Worm (Caenorhabditis elegans): Measurements from ENCODE around the gene vha-11.

The vha-11 gene

DNA sequence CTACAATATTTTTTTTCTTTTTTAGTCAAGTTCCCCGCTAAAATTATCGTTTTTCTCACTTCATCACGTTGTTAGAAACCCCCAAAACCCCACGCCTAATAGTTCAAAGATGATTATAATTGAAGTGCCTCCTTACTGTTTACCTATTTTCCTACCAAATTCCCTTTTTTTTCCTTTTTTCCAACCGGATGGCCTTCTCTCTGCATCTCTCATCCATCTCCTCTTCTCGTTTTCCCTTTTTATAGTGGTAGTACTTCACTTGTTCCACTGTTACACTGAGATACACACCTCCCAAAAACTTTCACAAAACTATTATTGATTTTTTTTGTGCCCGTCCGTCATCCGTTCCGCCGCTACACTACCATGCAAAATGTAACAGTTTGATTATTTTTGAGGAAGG lies 8.6 kb upstream of the vha-11 start, which contains the start of gene nsy-4:
Gene nsy-4 (plus strand): TSS at position 274 of the 400 bp plus-strand sequence.
- TF ChIP-seq mab-5 (tag; optimal IDR thresholded peaks at IDR 0.05) (no peak), lin-32 (GFP tag; optimal IDR thresholded peaks at IDR 0.05) (no peak), elt-3 (tag; optimal IDR thresholded peaks at IDR 0.05) (no peak), ceh-39 (tag; optimal IDR thresholded peaks at IDR 0.05) (no peak), unc-120 (tag; optimal IDR thresholded peaks at IDR 0.05; ENCODE audit: poor library complexity, severe bottlenecking) (no peak), zip-8 (tag; optimal IDR thresholded peaks at IDR 0.05) (no peak), mep-1 (tag; optimal IDR thresholded peaks at IDR 0.05) (no peak), nhr-12 (tag; optimal IDR thresholded peaks at IDR 0.05) (no peak), unc-39 (tag; optimal IDR thresholded peaks at IDR 0.05) (no peak), nhr-28 (tag; optimal IDR thresholded peaks at IDR 0.05) (no peak), unc-62 (GFP tag; optimal IDR thresholded peaks at IDR 0.05) (no peak), pha-4 (tag; optimal IDR thresholded peaks at IDR 0.05) (no peak), lin-13 (tag; optimal IDR thresholded peaks at IDR 0.05) (no peak), ham-2 (GFP tag; optimal IDR thresholded peaks at IDR 0.05) (no peak), M03D4.4 (tag; optimal IDR thresholded peaks at IDR 0.05) (no peak), flh-1 (GFP tag; optimal IDR thresholded peaks at IDR 0.05) (no peak), bed-3 (GFP tag; optimal IDR thresholded peaks at IDR 0.05) (no peak), ceh-83 (GFP tag; optimal IDR thresholded peaks at IDR 0.05) (no peak), nhr-2 (tag; optimal IDR thresholded peaks at IDR 0.05) (no peak)

DNA sequence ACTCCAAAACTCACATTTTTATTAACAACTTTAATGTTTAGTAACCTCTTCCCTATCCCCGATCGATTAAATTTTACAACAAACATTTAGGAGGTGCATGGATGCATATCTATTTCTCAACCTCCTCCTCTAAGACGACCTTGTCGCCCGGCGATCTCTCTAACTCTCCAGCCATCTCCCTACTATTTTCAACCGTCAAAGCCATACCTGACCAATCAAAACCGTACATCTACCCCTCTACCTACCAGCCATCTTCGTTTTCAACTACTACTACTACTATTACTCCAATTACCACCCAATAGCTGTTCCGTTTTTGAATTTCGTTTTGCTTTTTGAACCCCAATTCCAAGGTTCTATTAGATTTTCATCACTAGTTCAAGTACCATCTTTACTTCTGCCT lies 7.2 kb upstream of the vha-11 start:
- TF ChIP-seq ham-2 (GFP tag; optimal IDR thresholded peaks at IDR 0.05) (peak; percentile 14), ces-1 (GFP tag; optimal IDR thresholded peaks at IDR 0.05) (no peak), nhr-2 (tag; optimal IDR thresholded peaks at IDR 0.05) (peak; percentile 32)

DNA sequence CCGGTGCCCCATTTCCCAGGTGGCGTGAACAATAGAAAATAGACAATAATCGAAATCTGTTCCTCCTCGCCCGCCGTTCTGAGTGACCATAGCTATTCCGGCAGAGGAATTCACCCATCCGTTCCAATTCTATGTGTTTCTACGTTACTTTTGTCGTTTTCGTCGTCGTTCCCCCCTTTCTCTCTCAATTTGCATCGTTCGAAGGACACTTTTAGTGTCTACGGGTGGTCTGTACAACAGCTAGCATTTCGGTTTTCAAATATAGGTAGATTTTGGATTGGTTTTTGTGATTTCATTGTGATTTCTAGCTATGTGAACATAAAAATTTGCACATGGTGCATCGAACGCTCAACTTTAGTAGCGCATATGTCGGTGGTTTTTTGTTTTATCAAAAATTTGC lies 5.6 kb upstream of the vha-11 start:
- TF ChIP-seq pha-4 (tag; optimal IDR thresholded peaks at IDR 0.05) (no peak), bed-3 (GFP tag; optimal IDR thresholded peaks at IDR 0.05) (no peak), lin-32 (GFP tag; optimal IDR thresholded peaks at IDR 0.05) (no peak), nhr-28 (tag; optimal IDR thresholded peaks at IDR 0.05) (no peak), mep-1 (tag; optimal IDR thresholded peaks at IDR 0.05) (no peak), lin-13 (tag; optimal IDR thresholded peaks at IDR 0.05) (no peak), mls-2 (tag; optimal IDR thresholded peaks at IDR 0.05) (no peak), ces-1 (GFP tag; optimal IDR thresholded peaks at IDR 0.05) (no peak), elt-3 (tag; optimal IDR thresholded peaks at IDR 0.05) (no peak)

DNA sequence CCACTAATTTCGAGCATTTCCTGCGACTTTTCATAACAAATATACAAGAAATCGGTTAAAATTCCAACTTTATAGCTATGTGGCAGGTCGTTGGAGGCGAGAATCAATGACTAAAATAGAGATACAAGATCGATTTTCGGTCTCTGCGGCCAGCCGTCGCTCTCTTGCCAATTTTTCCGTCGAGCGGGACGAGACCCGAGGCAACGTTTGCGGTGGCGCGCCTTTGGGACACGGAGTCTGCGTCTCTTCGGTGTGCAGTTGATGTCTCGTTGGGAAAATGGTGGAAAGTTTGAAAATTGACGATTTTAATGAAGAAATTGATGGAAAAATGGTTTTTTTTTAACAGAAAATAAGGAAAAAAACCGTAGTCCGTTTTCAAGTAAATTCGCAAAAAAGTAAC lies 2.4 kb upstream of the vha-11 start:
- no peak for TF ChIP-seq elt-1 (tag; optimal IDR thresholded peaks at IDR 0.05; ENCODE audit: borderline replicate concordance, insufficient read depth)
- peak; percentile 6 for TF ChIP-seq hlh-1 (tag; optimal IDR thresholded peaks at IDR 0.05)
- TF ChIP-seq lsy-2 (tag; optimal IDR thresholded peaks at IDR 0.05) = peak; percentile 22
- TF ChIP-seq cnd-1 (tag; optimal IDR thresholded peaks at IDR 0.05) = no peak
- peak; percentile 35 for TF ChIP-seq mep-1 (tag; optimal IDR thresholded peaks at IDR 0.05)
- TF ChIP-seq M03D4.4 (tag; optimal IDR thresholded peaks at IDR 0.05) = no peak
- no peak for TF ChIP-seq ham-2 (GFP tag; optimal IDR thresholded peaks at IDR 0.05)
- TF ChIP-seq elt-3 (tag; optimal IDR thresholded peaks at IDR 0.05) = no peak
- no peak for TF ChIP-seq bed-3 (GFP tag; optimal IDR thresholded peaks at IDR 0.05)
- no peak for TF ChIP-seq nhr-28 (tag; optimal IDR thresholded peaks at IDR 0.05)
- TF ChIP-seq unc-39 (tag; optimal IDR thresholded peaks at IDR 0.05) = no peak
- TF ChIP-seq ces-1 (GFP tag; optimal IDR thresholded peaks at IDR 0.05) = no peak
- no peak for TF ChIP-seq sptf-1 (tag; optimal IDR thresholded peaks at IDR 0.05)
- TF ChIP-seq ztf-11 (tag; optimal IDR thresholded peaks at IDR 0.05) = no peak

DNA sequence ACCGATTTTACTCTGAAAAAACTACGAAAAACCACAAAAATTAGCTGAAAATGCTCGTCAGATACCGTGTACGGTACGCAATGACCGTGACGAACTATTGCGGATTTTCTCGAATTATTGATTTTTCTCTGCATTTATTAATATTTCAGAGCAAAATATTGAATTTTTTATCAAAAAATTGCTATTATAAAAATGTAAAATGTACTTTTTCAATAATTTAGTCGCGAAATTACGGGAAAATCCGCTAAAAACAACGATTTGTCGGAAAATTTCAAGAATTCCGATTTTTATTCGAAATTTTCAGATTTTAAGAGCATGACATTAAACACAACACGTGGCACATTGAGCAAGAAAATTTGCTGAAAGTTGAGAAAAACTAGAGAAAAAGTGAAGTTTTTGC lies 1.9 kb upstream of the vha-11 start, which contains the start of gene Y38F2AL.12:
Gene Y38F2AL.12 (plus strand): TSS at position 301 of the 400 bp plus-strand sequence.
- no peak for TF ChIP-seq mep-1 (tag; optimal IDR thresholded peaks at IDR 0.05)
- no peak for TF ChIP-seq nhr-2 (tag; optimal IDR thresholded peaks at IDR 0.05)
- no peak for TF ChIP-seq mab-5 (tag; optimal IDR thresholded peaks at IDR 0.05)
- no peak for TF ChIP-seq lin-32 (GFP tag; optimal IDR thresholded peaks at IDR 0.05)

DNA sequence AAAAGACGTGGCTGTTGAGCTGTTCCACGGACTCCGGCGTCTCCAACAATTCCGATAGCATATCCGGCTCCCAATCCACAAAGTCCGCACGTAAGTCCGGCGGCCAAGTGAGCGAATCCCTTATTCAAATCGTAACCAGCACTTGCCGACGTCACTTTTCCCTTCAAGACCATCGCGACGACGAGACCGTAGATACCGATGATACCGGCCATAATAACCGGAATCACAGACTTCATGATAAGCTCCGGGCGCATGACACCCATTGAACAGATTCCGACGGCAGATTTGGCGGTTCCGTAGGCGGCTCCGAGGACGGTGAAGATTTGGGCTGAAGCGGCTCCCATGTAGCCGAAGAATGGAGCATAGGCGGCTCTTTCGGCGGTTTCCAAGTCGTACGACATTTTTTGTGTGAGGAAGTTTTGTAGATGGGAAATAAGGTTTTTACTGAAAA lies 1.2 kb upstream of the vha-11 start, which contains the start of gene vha-3:
Gene vha-3 (minus strand): TSS at position 401 of the 451 bp plus-strand sequence.
- TF ChIP-seq pha-4 (tag; optimal IDR thresholded peaks at IDR 0.05) (no peak), lin-32 (GFP tag; optimal IDR thresholded peaks at IDR 0.05) (no peak), cnd-1 (tag; optimal IDR thresholded peaks at IDR 0.05) (no peak), M03D4.4 (tag; optimal IDR thresholded peaks at IDR 0.05) (no peak), unc-120 (tag; optimal IDR thresholded peaks at IDR 0.05; ENCODE audit: poor library complexity, severe bottlenecking) (no peak), mep-1 (tag; optimal IDR thresholded peaks at IDR 0.05) (no peak), flh-1 (GFP tag; optimal IDR thresholded peaks at IDR 0.05) (no peak), zip-8 (tag; optimal IDR thresholded peaks at IDR 0.05) (no peak), blmp-1 (tag; optimal IDR thresholded peaks at IDR 0.05) (no peak), unc-62 (GFP tag; optimal IDR thresholded peaks at IDR 0.05) (no peak), hlh-1 (tag; optimal IDR thresholded peaks at IDR 0.05) (no peak), ztf-11 (tag; optimal IDR thresholded peaks at IDR 0.05) (no peak), nhr-2 (tag; optimal IDR thresholded peaks at IDR 0.05) (no peak), elt-1 (tag; optimal IDR thresholded peaks at IDR 0.05; ENCODE audit: borderline replicate concordance, insufficient read depth) (no peak), ceh-39 (tag; optimal IDR thresholded peaks at IDR 0.05) (no peak), unc-39 (tag; optimal IDR thresholded peaks at IDR 0.05) (no peak)

Measured in whole organism, mixed stage, embryonic.